Worm (Caenorhabditis elegans): ENCODE measurements around the gene pals-21.
"Not testable (repeated sequence)": the region's sequence is repeated elsewhere in the genome, so short reads cannot be mapped to it uniquely, and the experiment has no call there.

DNA sequence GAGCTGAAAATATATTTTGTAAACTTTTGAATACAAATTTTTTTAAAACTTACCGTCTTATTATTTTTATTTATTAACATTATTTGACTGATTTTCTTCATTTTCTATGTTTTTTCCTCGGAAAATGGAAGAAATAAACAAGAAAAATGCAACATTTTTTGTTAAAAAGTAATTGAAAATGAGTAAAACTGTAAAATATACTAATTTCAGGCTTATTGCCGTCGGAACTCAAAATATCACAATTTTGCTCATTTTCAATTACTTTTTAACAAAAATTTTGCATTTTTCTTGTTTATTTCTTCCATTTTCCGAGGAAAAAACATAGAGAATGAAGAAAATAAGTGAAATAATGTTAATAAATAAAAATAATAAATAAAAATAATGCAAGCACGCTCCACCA, 4.9 kb downstream of the pals-21 start, which contains the start of gene Y82E9BR.10:
- not testable (repeated sequence) for TF ChIP-seq ama-1 (optimal IDR thresholded peaks at IDR 0.05); flt-1 (GFP tag; IDR thresholded peaks at IDR 0.05); B0310.2 (tag; optimal IDR thresholded peaks at IDR 0.05)

Data from whole organism, early embryonic.